Fruit fly (Drosophila melanogaster) whole organism, embryonic: ENCODE measurements around the gene eIF3h.
A peak's percentile ranks its signal among the peaks of the same experiment; 100 is the strongest.

Experiments
- CG12219 ChIP-seq: fragments of 200-800 bp; sonication (Bioruptor generic); optimal IDR thresholded peaks from 3 replicates; lab custom pipeline; 2018; ENCODE audit warnings: missing biosample characterization, mild to moderate bottlenecking, missing genetic modification characterization
- CG14050 ChIP-seq: fragments of 200-800 bp; sonication (Bioruptor generic); IDR thresholded peaks from 3 replicates; pipeline ENCODE4 v1.3.6; 2022; ENCODE audit warnings: missing biosample characterization, missing genetic modification characterization
- CG1529 ChIP-seq: fragments of 200-800 bp; sonication (Bioruptor generic); optimal IDR thresholded peaks from 3 replicates; lab custom pipeline; 2018; ENCODE audit warnings: missing biosample characterization, missing genetic modification characterization
- CG18011 ChIP-seq: fragments of 200-800 bp; sonication (Bioruptor generic); optimal IDR thresholded peaks from 2 replicates; lab custom pipeline; 2017; ENCODE audit warnings: missing biosample characterization, missing genetic modification characterization, mild to moderate bottlenecking, moderate library complexity, missing genotype
- CG18476 ChIP-seq: fragments of 200-800 bp; sonication (Bioruptor generic); optimal IDR thresholded peaks from 2 replicates; lab custom pipeline; 2016; ENCODE audit warnings: missing biosample characterization, mild to moderate bottlenecking, missing genetic modification characterization
- CG2120 ChIP-seq: fragments of 200-800 bp; sonication (Bioruptor generic); optimal IDR thresholded peaks from 3 replicates; lab custom pipeline; 2016; ENCODE audit warnings: missing biosample characterization, missing genetic modification characterization
- CG32532 ChIP-seq: fragments of 200-800 bp; sonication (Bioruptor generic); IDR thresholded peaks from 2 replicates; pipeline ENCODE4 v1.3.6; 2022; ENCODE audit warnings: missing biosample characterization, missing genetic modification characterization
- CG34224 ChIP-seq: fragments of 200-800 bp; sonication (Bioruptor generic); IDR thresholded peaks from 3 replicates; pipeline ENCODE4 v1.3.6; 2022; ENCODE audit warnings: missing biosample characterization, missing genetic modification characterization; ENCODE audit not compliant: partially characterized antibody
- CG4282 ChIP-seq: fragments of 200-800 bp; sonication (Bioruptor generic); optimal IDR thresholded peaks from 2 replicates; lab custom pipeline; 2016; ENCODE audit warnings: missing biosample characterization, missing genetic modification characterization
- CG6654 ChIP-seq: fragments of 200-800 bp; sonication (Bioruptor generic); optimal IDR thresholded peaks from 2 replicates; lab custom pipeline; 2017; ENCODE audit warnings: missing biosample characterization, mild to moderate bottlenecking, missing genetic modification characterization
- CG6854 ChIP-seq: fragments of 200-800 bp; sonication (Bioruptor generic); optimal IDR thresholded peaks from 3 replicates; lab custom pipeline; 2017; ENCODE audit warnings: missing biosample characterization, mild to moderate bottlenecking, missing genetic modification characterization
- CG7745 ChIP-seq: fragments of 200-800 bp; sonication (Bioruptor generic); optimal IDR thresholded peaks from 2 replicates; lab custom pipeline; 2018; ENCODE audit warnings: missing biosample characterization, mild to moderate bottlenecking, missing genetic modification characterization, moderate library complexity
- CG8359 ChIP-seq: fragments of 200-800 bp; sonication (Bioruptor generic); optimal IDR thresholded peaks from 2 replicates; lab custom pipeline; 2017; ENCODE audit warnings: missing biosample characterization, mild to moderate bottlenecking, missing genetic modification characterization, borderline replicate concordance
- CG8388 ChIP-seq: fragments of 200-800 bp; sonication (Bioruptor generic); optimal IDR thresholded peaks from 2 replicates; lab custom pipeline; 2019; ENCODE audit warnings: missing biosample characterization, mild to moderate bottlenecking, missing genetic modification characterization, moderate library complexity
- CG8944 ChIP-seq: fragments of 200-800 bp; sonication (Bioruptor generic); optimal IDR thresholded peaks from 3 replicates; lab custom pipeline; 2016; ENCODE audit warnings: missing biosample characterization, missing genetic modification characterization
- CG9437 ChIP-seq: fragments of 200-800 bp; sonication (Bioruptor generic); optimal IDR thresholded peaks from 2 replicates; lab custom pipeline; 2018; ENCODE audit warnings: missing biosample characterization, mild to moderate bottlenecking, missing genetic modification characterization
- CG9609 ChIP-seq: fragments of 200-800 bp; sonication (Bioruptor generic); optimal IDR thresholded peaks from 3 replicates; lab custom pipeline; 2016; ENCODE audit warnings: missing biosample characterization, missing genetic modification characterization
- Deaf1 ChIP-seq: fragments of 200-800 bp; optimal IDR thresholded peaks from 3 replicates; lab custom pipeline; 2019; ENCODE audit warnings: missing biosample characterization, mild to moderate bottlenecking, missing genetic modification characterization, moderate library complexity
- Dip3 ChIP-seq: fragments of 200-800 bp; sonication (Bioruptor generic); optimal IDR thresholded peaks from 3 replicates; lab custom pipeline; 2016; ENCODE audit warnings: missing biosample characterization, missing genetic modification characterization
- Fer1 ChIP-seq: fragments of 200-800 bp; sonication (Bioruptor generic); optimal IDR thresholded peaks from 2 replicates; lab custom pipeline; 2017; ENCODE audit warnings: missing biosample characterization, mild to moderate bottlenecking, missing genetic modification characterization
- Gug ChIP-seq: fragments of 200-800 bp; sonication (Bioruptor generic); IDR thresholded peaks from 4 replicates; pipeline ENCODE4 v1.3.6; 2022; ENCODE audit warnings: missing biosample characterization, missing genetic modification characterization
- NK7.1 ChIP-seq: fragments of 200-800 bp; sonication (Bioruptor generic); optimal IDR thresholded peaks from 3 replicates; lab custom pipeline; 2016; ENCODE audit warnings: missing biosample characterization, missing genetic modification characterization
- Pdp1 ChIP-seq, 2 experiments: fragments of 200-800 bp; sonication (Bioruptor generic); optimal IDR thresholded peaks; 3 replicates each; lab custom pipeline; 2016; ENCODE audit warnings: missing biosample characterization in 2 of 2, missing genetic modification characterization in 2 of 2, mild to moderate bottlenecking in 1 of 2, moderate library complexity in 1 of 2
- Ptx1 ChIP-seq: fragments of 200-800 bp; sonication (Bioruptor generic); IDR thresholded peaks from 2 replicates; pipeline ENCODE4 v1.3.6; 2022; ENCODE audit warnings: missing biosample characterization, missing genetic modification characterization
- Rfx ChIP-seq: fragments of 200-800 bp; sonication (Bioruptor generic); IDR thresholded peaks from 2 replicates; pipeline ENCODE4 v1.3.6; 2022; ENCODE audit warnings: missing biosample characterization, missing genetic modification characterization
- Rx ChIP-seq: fragments of 200-800 bp; sonication (Bioruptor generic); IDR thresholded peaks from 2 replicates; pipeline ENCODE4 v1.3.6; 2022; ENCODE audit warnings: missing biosample characterization, missing genetic modification characterization
- btn ChIP-seq: fragments of 200-800 bp; sonication (Bioruptor generic); optimal IDR thresholded peaks from 2 replicates; lab custom pipeline; 2016; ENCODE audit warnings: missing biosample characterization, missing genetic modification characterization
- caup ChIP-seq: fragments of 200-800 bp; sonication (Bioruptor generic); optimal IDR thresholded peaks from 3 replicates; lab custom pipeline; 2017; ENCODE audit warnings: missing biosample characterization, mild to moderate bottlenecking, missing genetic modification characterization, moderate library complexity; ENCODE audit not compliant: severe bottlenecking
- chinmo ChIP-seq: fragments of 200-800 bp; sonication (Bioruptor generic); IDR thresholded peaks from 4 replicates; pipeline ENCODE4 v1.3.6; 2022; ENCODE audit warnings: missing biosample characterization, missing genetic modification characterization; ENCODE audit not compliant: partially characterized antibody
- da ChIP-seq: fragments of 200-800 bp; sonication (Bioruptor generic); optimal IDR thresholded peaks from 2 replicates; lab custom pipeline; 2016; ENCODE audit warnings: missing biosample characterization, missing genetic modification characterization
- danr ChIP-seq: fragments of 200-800 bp; sonication (Bioruptor generic); IDR thresholded peaks from 2 replicates; pipeline ENCODE4 v1.3.6; 2022; ENCODE audit warnings: missing biosample characterization, missing genetic modification characterization
- ewg ChIP-seq: fragments of 200-800 bp; sonication (Bioruptor generic); optimal IDR thresholded peaks from 3 replicates; lab custom pipeline; 2017; ENCODE audit warnings: mild to moderate bottlenecking, missing biosample characterization, missing genetic modification reagents, missing genetic modification characterization
- fd3F ChIP-seq: fragments of 200-800 bp; sonication (Bioruptor generic); optimal IDR thresholded peaks from 2 replicates; lab custom pipeline; 2018; ENCODE audit warnings: missing biosample characterization, mild to moderate bottlenecking, missing genetic modification characterization, moderate library complexity
- gce ChIP-seq: fragments of 200-800 bp; sonication (Bioruptor generic); IDR thresholded peaks from 3 replicates; pipeline ENCODE4 v1.3.6; 2022; ENCODE audit warnings: missing biosample characterization, missing genetic modification characterization
- gem ChIP-seq: fragments of 200-800 bp; sonication (Bioruptor generic); optimal IDR thresholded peaks from 2 replicates; lab custom pipeline; 2019; ENCODE audit warnings: missing biosample characterization, mild to moderate bottlenecking, missing genetic modification characterization, moderate library complexity
- grau ChIP-seq: fragments of 200-800 bp; optimal IDR thresholded peaks from 3 replicates; lab custom pipeline; 2019; ENCODE audit warnings: missing biosample characterization, mild to moderate bottlenecking, missing genetic modification characterization, moderate library complexity
- kay ChIP-seq: fragments of 200-800 bp; sonication (Bioruptor generic); optimal IDR thresholded peaks from 2 replicates; lab custom pipeline; 2016; ENCODE audit warnings: missing biosample characterization, missing genetic modification characterization
- kni ChIP-seq: fragments of 200-800 bp; sonication (Bioruptor generic); optimal IDR thresholded peaks from 3 replicates; lab custom pipeline; 2017; ENCODE audit warnings: mild to moderate bottlenecking, missing biosample characterization, missing genetic modification reagents, missing genetic modification characterization
- lbe ChIP-seq: fragments of 200-800 bp; sonication (Bioruptor generic); optimal IDR thresholded peaks from 2 replicates; lab custom pipeline; 2016; ENCODE audit warnings: missing biosample characterization, mild to moderate bottlenecking, missing genetic modification characterization
- nom ChIP-seq: fragments of 200-800 bp; sonication (Bioruptor generic); optimal IDR thresholded peaks from 2 replicates; lab custom pipeline; 2017; ENCODE audit warnings: missing biosample characterization, missing genetic modification characterization, mild to moderate bottlenecking, moderate library complexity, missing genetic modification reagents
- pb ChIP-seq: fragments of 200-800 bp; sonication (Bioruptor generic); optimal IDR thresholded peaks from 3 replicates; lab custom pipeline; 2016; ENCODE audit warnings: missing biosample characterization, missing genetic modification characterization
- salm ChIP-seq: fragments of 200-800 bp; sonication (Bioruptor generic); optimal IDR thresholded peaks from 2 replicates; lab custom pipeline; 2018; ENCODE audit warnings: missing biosample characterization, mild to moderate bottlenecking, missing genetic modification characterization
- sisA ChIP-seq: fragments of 200-800 bp; sonication (Bioruptor generic); IDR thresholded peaks from 2 replicates; pipeline ENCODE4 v1.3.6; 2022; ENCODE audit warnings: missing biosample characterization, missing genetic modification characterization
- sqz ChIP-seq: fragments of 200-800 bp; sonication (Bioruptor generic); optimal IDR thresholded peaks from 3 replicates; lab custom pipeline; 2018; ENCODE audit warnings: missing biosample characterization, mild to moderate bottlenecking, missing genetic modification characterization
- trem ChIP-seq: fragments of 200-800 bp; optimal IDR thresholded peaks from 3 replicates; lab custom pipeline; 2019; ENCODE audit warnings: missing biosample characterization, mild to moderate bottlenecking, missing genetic modification characterization, moderate library complexity
- unc-4 ChIP-seq: fragments of 200-800 bp; sonication (Bioruptor generic); IDR thresholded peaks from 2 replicates; pipeline ENCODE4 v1.3.6; 2022; ENCODE audit warnings: missing biosample characterization, missing genetic modification characterization; ENCODE audit not compliant: partially characterized antibody
- vnd ChIP-seq: fragments of 200-800 bp; sonication (Bioruptor generic); IDR thresholded peaks from 3 replicates; pipeline ENCODE4 v1.3.6; 2022; ENCODE audit warnings: missing biosample characterization, missing genetic modification characterization; ENCODE audit not compliant: partially characterized antibody
- z ChIP-seq: fragments of 200-800 bp; sonication (Bioruptor generic); IDR thresholded peaks from 3 replicates; pipeline ENCODE4 v1.3.6; 2022; ENCODE audit warnings: missing biosample characterization, missing genetic modification characterization
- zen2 ChIP-seq: fragments of 200-800 bp; sonication (Bioruptor generic); IDR thresholded peaks from 3 replicates; pipeline ENCODE4 v1.3.6; 2022; ENCODE audit warnings: missing biosample characterization, missing genetic modification characterization; ENCODE audit not compliant: partially characterized antibody

Gene eIF3h

DNA sequence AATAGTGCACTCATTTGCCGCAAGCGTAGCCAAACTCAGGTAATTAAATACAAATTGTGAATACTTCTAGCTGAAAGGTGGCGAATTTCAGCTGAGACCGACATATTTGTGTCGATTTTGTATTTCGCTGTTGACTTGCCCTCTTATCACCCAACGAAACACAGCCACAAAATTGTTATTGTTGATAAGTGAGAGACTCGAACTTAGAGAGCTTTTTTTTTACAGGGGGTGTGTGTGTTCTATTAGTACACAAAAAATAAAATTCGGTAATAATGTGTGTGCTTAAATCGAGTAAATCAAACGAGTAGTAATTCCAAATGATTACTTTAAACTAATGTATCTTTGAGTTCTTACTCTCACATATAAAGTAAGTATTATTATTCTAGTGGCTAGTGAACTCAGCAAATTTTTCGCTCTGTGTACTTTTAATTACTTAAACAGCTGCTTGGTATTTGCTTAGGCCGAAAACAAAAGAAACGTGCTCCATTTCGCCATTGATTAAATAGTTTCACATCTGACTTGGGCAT lies 8.1 kb upstream of the eIF3h start (continued):
- TF ChIP-seq ewg (GFP tag; lab: Kevin White, UChicago) (peak; percentile 48), Gug (GFP tag; lab: Robert Waterston, UW) (no peak), CG8388 (peak; percentile 52), CG9609 (peak; percentile 26), caup (GFP tag; lab: Kevin White, UChicago) (peak; percentile 88), zen2 (GFP tag; lab: Robert Waterston, UW) (no peak), z (GFP tag; lab: Robert Waterston, UW) (peak; percentile 60; the same call in 2 of the 3 replicates), CG12219 (peak; percentile 52), Deaf1 (tag; lab: Kevin White, UChicago) (peak; percentile 13), CG4282 (no peak), Dip3 (GFP tag; lab: Kevin White, UChicago) (peak; percentile 77), CG18011 (GFP tag; lab: Kevin White, UChicago) (peak; percentile 38), kni (peak; percentile 0), Fer1 (GFP tag; lab: Kevin White, UChicago) (peak; percentile 89), gce (GFP tag; lab: Robert Waterston, UW) (0 out of 3 replicates have a peak, but pooled peaks have one; percentile 29), btn (GFP tag; lab: Kevin White, UChicago) (no peak), CG8359 (GFP tag; lab: Kevin White, UChicago) (peak; percentile 15), CG1529 (GFP tag; lab: Kevin White, UChicago) (peak; percentile 4), CG8944 (GFP tag; lab: Kevin White, UChicago) (peak; percentile 12), pb (GFP tag; lab: Kevin White, UChicago) (peak; percentile 22), danr (peak; percentile 49; the same call in 1 of the 2 replicates), gem (tag; lab: Kevin White, UChicago) (peak; percentile 79), chinmo (GFP tag; lab: Robert Waterston, UW) (no peak), nom (no peak), CG6654 (GFP tag; lab: Kevin White, UChicago) (no peak), CG7745 (tag; lab: Kevin White, UChicago) (no peak), salm (tag; lab: Kevin White, UChicago) (peak; percentile 24), NK7.1 (GFP tag; lab: Kevin White, UChicago) (peak; percentile 70), CG2120 (GFP tag; lab: Kevin White, UChicago) (peak; percentile 88), Pdp1 (GFP tag; optimal IDR thresholded peaks at IDR 0.05; lab: Kevin White, UChicago) (peak; percentile 59 to 85), CG14050 (0 out of 3 replicates have a peak, but pooled peaks have one; percentile 27), sisA (GFP tag; lab: Robert Waterston, UW) (peak; percentile 66), da (peak; percentile 51), Rx (GFP tag; lab: Robert Waterston, UW) (peak; percentile 58), fd3F (peak; percentile 9), CG18476 (peak; percentile 19), CG6854 (GFP tag; lab: Kevin White, UChicago) (peak; percentile 55), grau (peak; percentile 61), vnd (GFP tag; lab: Robert Waterston, UW) (no peak), trem (no peak), lbe (GFP tag; lab: Kevin White, UChicago) (peak; percentile 84), CG9437 (GFP tag; lab: Kevin White, UChicago) (peak; percentile 49), Rfx (GFP tag; lab: Robert Waterston, UW) (peak; percentile 82), kay (peak; percentile 74), unc-4 (GFP tag; lab: Robert Waterston, UW) (no peak), Ptx1 (GFP tag; lab: Robert Waterston, UW) (peak; percentile 73), sqz (GFP tag; lab: Kevin White, UChicago) (peak; percentile 21), CG32532 (GFP tag; lab: Robert Waterston, UW) (peak; percentile 70), CG34224 (GFP tag; lab: Robert Waterston, UW) (no peak)
